Worm (Caenorhabditis elegans): ENCODE results near the gene cyn-2.

DNA sequence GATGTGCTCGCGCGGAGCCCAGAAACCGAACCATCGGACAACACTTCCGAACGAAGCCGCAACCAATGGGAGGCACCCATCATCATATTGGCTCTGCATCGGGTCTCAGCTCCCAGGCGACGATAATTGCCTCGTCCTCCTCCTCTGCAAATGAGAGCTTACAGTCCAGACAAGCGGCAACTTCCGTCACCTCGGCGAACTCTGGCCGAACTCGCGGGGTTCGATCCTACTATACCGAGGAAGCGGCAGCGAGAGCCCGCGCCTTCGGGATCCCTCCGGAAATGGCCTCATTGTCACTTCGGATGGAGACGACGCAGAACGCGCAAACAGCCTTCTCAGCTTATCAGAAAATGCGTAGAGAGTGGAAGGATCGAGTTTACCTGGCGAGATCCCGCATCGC is 37.5 kb upstream of the cyn-2 start:
- TF ChIP-seq daf-16 (GFP tag; optimal IDR thresholded peaks at IDR 0.05) (no peak), daf-16 (tag; optimal IDR thresholded peaks at IDR 0.05) (no peak), egl-27 (tag; optimal IDR thresholded peaks at IDR 0.05) (no peak), F49E8.2 (tag; optimal IDR thresholded peaks at IDR 0.05; ENCODE audit: borderline replicate concordance) (no peak), R02D3.7 (tag; optimal IDR thresholded peaks at IDR 0.05) (no peak), arid-1 (GFP tag; conservative IDR thresholded peaks at IDR 0.05) (no peak)
